Worm (Caenorhabditis elegans): Measurements from ENCODE around the gene T03G6.1.

DNA sequence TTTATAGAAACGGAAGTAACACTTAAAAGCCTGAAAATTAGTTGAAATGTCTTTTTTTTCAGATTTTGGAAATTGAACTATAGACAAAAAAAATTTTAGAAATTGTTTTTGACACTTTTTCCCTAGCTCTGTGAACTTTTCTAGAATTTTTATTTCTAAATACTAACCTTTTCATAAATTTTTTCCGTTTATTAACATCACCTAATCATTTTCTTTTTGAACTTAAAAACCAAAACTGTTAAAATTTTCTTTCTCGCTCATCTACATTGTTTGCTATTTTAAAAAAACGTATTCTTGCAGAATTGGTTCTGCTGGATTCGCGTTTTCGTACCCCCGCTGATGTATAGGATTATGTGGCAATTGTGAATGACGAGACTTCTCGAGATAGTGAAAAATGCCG lies 14.3 kb upstream of the T03G6.1 start, which contains the start of the genes nhr-40 and T03G6.7:
- TF ChIP-seq nhr-12 (tag; optimal IDR thresholded peaks at IDR 0.05): no peak
- TF ChIP-seq aly-2 (tag; optimal IDR thresholded peaks at IDR 0.05): no peak
- TF ChIP-seq dpl-1 (GFP tag; optimal IDR thresholded peaks at IDR 0.05): no peak
- no peak for TF ChIP-seq unc-62 (GFP tag; optimal IDR thresholded peaks at IDR 0.05)
- TF ChIP-seq zag-1 (tag; optimal IDR thresholded peaks at IDR 0.05): no peak
